Fruit fly (Drosophila melanogaster): ENCODE results near the gene Lipt2.
A peak's percentile ranks its signal among the peaks of the same experiment; 100 is the strongest.

Gene Lipt2

dm6 chr3R:4476004-4476403, 38.9 kb upstream of the Lipt2 start:
- TF ChIP-seq pad (GFP tag; optimal IDR thresholded peaks at IDR 0.05) = peak; percentile 49
- TF ChIP-seq kay (GFP tag; ENCODE audit: borderline replicate concordance) = peak; percentile 11
- TF ChIP-seq toe (GFP tag; optimal IDR thresholded peaks at IDR 0.05) = no peak

dm6 chr3R:4475378-4475777, 38.2 kb upstream of the Lipt2 start:
- TF ChIP-seq pad (GFP tag; optimal IDR thresholded peaks at IDR 0.05) (no peak), Clk (GFP tag; optimal IDR thresholded peaks at IDR 0.05) (no peak), Hr96 (GFP tag; optimal IDR thresholded peaks at IDR 0.05) (no peak), CG12768 (GFP tag; optimal IDR thresholded peaks at IDR 0.05) (peak; percentile 33)

- no peak for TF ChIP-seq CG33017 (tag; optimal IDR thresholded peaks at IDR 0.05)
- TF ChIP-seq CG5204 (GFP tag; optimal IDR thresholded peaks at IDR 0.05) = no peak
- TF ChIP-seq tj (GFP tag; optimal IDR thresholded peaks at IDR 0.05) = no peak
- no peak for TF ChIP-seq ovo (GFP tag; optimal IDR thresholded peaks at IDR 0.05)
- TF ChIP-seq Crg-1 (GFP tag; optimal IDR thresholded peaks at IDR 0.05) = no peak
- no peak for TF ChIP-seq cnc (optimal IDR thresholded peaks at IDR 0.05)
Observed at dm6 chr3R:4472694-4472975, 35.5 kb upstream of the Lipt2 start.

dm6 chr3R:4471846-4472693, 34.9 kb upstream of the Lipt2 start:
- TF ChIP-seq CG7101 (tag; optimal IDR thresholded peaks at IDR 0.05) (no peak), CG11617 (GFP tag; optimal IDR thresholded peaks at IDR 0.05) (no peak), cnc (optimal IDR thresholded peaks at IDR 0.05) (no peak), kay (GFP tag; ENCODE audit: borderline replicate concordance) (peak; percentile 70), Mnt (GFP tag; optimal IDR thresholded peaks at IDR 0.05) (no peak)

DNA sequence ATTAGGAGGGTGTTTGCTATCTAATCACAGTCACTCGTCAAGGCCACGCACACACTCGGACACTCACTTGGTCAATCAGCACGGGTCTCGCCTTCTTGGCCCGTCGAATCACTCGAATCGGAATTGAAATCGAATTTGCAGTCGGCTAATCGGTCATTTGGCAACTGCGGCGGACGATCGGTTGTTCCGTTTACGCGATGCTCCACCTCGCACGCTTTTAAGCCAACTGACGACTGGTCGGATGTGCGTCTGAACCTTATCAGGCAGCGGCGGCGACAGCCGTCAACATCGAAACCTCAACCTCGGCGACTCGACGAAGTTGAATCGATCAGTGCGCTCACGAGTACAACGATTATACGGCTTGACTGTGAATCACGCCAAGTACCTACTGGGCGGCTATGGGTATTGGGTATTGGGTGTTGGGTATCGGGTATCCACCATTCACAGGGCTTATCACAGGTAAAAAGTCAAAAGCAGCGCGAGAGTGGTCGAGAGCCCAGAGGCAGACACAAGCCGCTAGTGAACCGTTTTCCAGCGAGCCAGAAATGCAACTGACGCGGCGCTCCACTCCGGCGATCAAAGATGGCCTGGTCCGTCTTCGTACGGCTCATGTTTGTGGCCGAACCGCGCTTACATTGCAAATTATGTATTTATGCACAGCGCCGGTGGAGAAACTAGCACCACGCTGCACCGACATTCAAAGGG, 34.1 kb upstream of the Lipt2 start:
- TF ChIP-seq CG5204 (GFP tag; optimal IDR thresholded peaks at IDR 0.05) (no peak), Crg-1 (GFP tag; optimal IDR thresholded peaks at IDR 0.05) (peak; percentile 15), CG11617 (GFP tag; optimal IDR thresholded peaks at IDR 0.05) (peak; percentile 29), kay (GFP tag; ENCODE audit: borderline replicate concordance) (peak; percentile 11), CG14711 (tag; optimal IDR thresholded peaks at IDR 0.05) (peak; percentile 30), ovo (GFP tag; optimal IDR thresholded peaks at IDR 0.05) (no peak), CG12768 (GFP tag; optimal IDR thresholded peaks at IDR 0.05) (peak; percentile 60), Mnt (GFP tag; optimal IDR thresholded peaks at IDR 0.05) (peak; percentile 79), bab1 (GFP tag; optimal IDR thresholded peaks at IDR 0.05) (peak; percentile 3), CG33017 (tag; optimal IDR thresholded peaks at IDR 0.05) (peak; percentile 59), CG7101 (tag; optimal IDR thresholded peaks at IDR 0.05) (peak; percentile 24), Clk (GFP tag; optimal IDR thresholded peaks at IDR 0.05) (peak; percentile 15), Hr96 (GFP tag; optimal IDR thresholded peaks at IDR 0.05) (no peak), toe (GFP tag; optimal IDR thresholded peaks at IDR 0.05) (no peak), tj (GFP tag; optimal IDR thresholded peaks at IDR 0.05) (peak; percentile 90), CG7045 (GFP tag; optimal IDR thresholded peaks at IDR 0.05) (peak; percentile 23), cic (GFP tag; optimal IDR thresholded peaks at IDR 0.05) (peak; percentile 86), CG1620 (GFP tag; optimal IDR thresholded peaks at IDR 0.05) (peak; percentile 8), pad (GFP tag; optimal IDR thresholded peaks at IDR 0.05) (no peak), cnc (optimal IDR thresholded peaks at IDR 0.05) (no peak)

dm6 chr3R:4470695-4471046, 33.5 kb upstream of the Lipt2 start:
- no peak for TF ChIP-seq cnc (optimal IDR thresholded peaks at IDR 0.05)
- TF ChIP-seq CG7045 (GFP tag; optimal IDR thresholded peaks at IDR 0.05) = no peak
- TF ChIP-seq cic (GFP tag; optimal IDR thresholded peaks at IDR 0.05) = no peak
- TF ChIP-seq CG33017 (tag; optimal IDR thresholded peaks at IDR 0.05) = no peak
- no peak for TF ChIP-seq Hr96 (GFP tag; optimal IDR thresholded peaks at IDR 0.05)
- no peak for TF ChIP-seq CG5204 (GFP tag; optimal IDR thresholded peaks at IDR 0.05)
- TF ChIP-seq Mnt (GFP tag; optimal IDR thresholded peaks at IDR 0.05) = no peak

- TF ChIP-seq kay (GFP tag; ENCODE audit: borderline replicate concordance) (no peak), ovo (GFP tag; optimal IDR thresholded peaks at IDR 0.05) (peak; percentile 26), CG5204 (GFP tag; optimal IDR thresholded peaks at IDR 0.05) (peak; percentile 1), CG7101 (tag; optimal IDR thresholded peaks at IDR 0.05) (no peak), CG7045 (GFP tag; optimal IDR thresholded peaks at IDR 0.05) (no peak), cic (GFP tag; optimal IDR thresholded peaks at IDR 0.05) (no peak), CG11617 (GFP tag; optimal IDR thresholded peaks at IDR 0.05) (no peak), pad (GFP tag; optimal IDR thresholded peaks at IDR 0.05) (no peak), CG12768 (GFP tag; optimal IDR thresholded peaks at IDR 0.05) (peak; percentile 16)
Observed at dm6 chr3R:4468926-4469325, 31.8 kb upstream of the Lipt2 start.

All from whole organism, adult.